Worm (Caenorhabditis elegans) whole organism, young adult: ENCODE measurements around the gene C15H9.2.

Source experiments
- F49E8.2 ChIP-seq: sonication (generic microtip); optimal IDR thresholded peaks from 3 replicates; lab custom pipeline; 2017; ENCODE audit warnings: missing genetic modification characterization, mild to moderate bottlenecking, missing compliant biosample characterization, antibody characterized with exemption, moderate library complexity; ENCODE audit not compliant: insufficient read depth
- die-1 ChIP-seq: sonication (generic microtip); optimal IDR thresholded peaks from 2 replicates; lab custom pipeline; 2016; ENCODE audit warnings: missing genotype, mild to moderate bottlenecking, missing genetic modification characterization, missing compliant biosample characterization
- dox-1 ChIP-seq: fragments of 200-800 bp; sonication (Bioruptor generic); IDR thresholded peaks from 2 replicates; pipeline ENCODE4 v1.3.6; 2022; ENCODE audit warnings: missing genetic modification reagents, missing genetic modification characterization, missing compliant biosample characterization

ce11 chrX:6160427-6160826 lies 42.1 kb downstream of the C15H9.2 start, which contains the start of gene odd-2:
- TF ChIP-seq die-1 (tag; lab: Kevin White, UChicago) = no peak
- no peak for TF ChIP-seq dox-1 (GFP tag; lab: Robert Waterston, UW)
- TF ChIP-seq F49E8.2 = no peak
